Fruit fly (Drosophila melanogaster) whole organism, embryonic: ENCODE measurements around the gene CG42404.

Experiments
- Aef1 ChIP-seq: fragments of 200-800 bp; sonication (Bioruptor generic); IDR thresholded peaks from 3 replicates; pipeline ENCODE4 v1.3.6; 2022; ENCODE audit warnings: missing biosample characterization, missing genetic modification characterization
- BEAF-32 ChIP-seq: fragments of 200-800 bp; sonication (Bioruptor generic); optimal IDR thresholded peaks from 3 replicates; lab custom pipeline; 2017; ENCODE audit warnings: missing biosample characterization, missing genetic modification characterization, mild to moderate bottlenecking, moderate library complexity, missing genetic modification reagents
- CG10267 ChIP-seq: fragments of 200-800 bp; sonication (Bioruptor generic); optimal IDR thresholded peaks from 2 replicates; lab custom pipeline; 2018; ENCODE audit warnings: missing biosample characterization, mild to moderate bottlenecking, missing genetic modification characterization, moderate library complexity
- CG10959 ChIP-seq: fragments of 200-800 bp; sonication (Bioruptor generic); IDR thresholded peaks from 2 replicates; pipeline ENCODE4 v1.3.6; 2022; ENCODE audit warnings: missing biosample characterization, missing genetic modification characterization
- CG11456 ChIP-seq: fragments of 200-800 bp; sonication (Bioruptor generic); IDR thresholded peaks from 3 replicates; pipeline ENCODE4 v1.3.6; 2022; ENCODE audit warnings: missing biosample characterization, missing genetic modification characterization
- CG11504 ChIP-seq: fragments of 200-800 bp; sonication (Bioruptor generic); optimal IDR thresholded peaks from 3 replicates; lab custom pipeline; 2019; ENCODE audit warnings: missing biosample characterization, mild to moderate bottlenecking, missing genetic modification characterization, moderate library complexity
- CG11695 ChIP-seq: fragments of 200-800 bp; sonication (Bioruptor generic); IDR thresholded peaks from 3 replicates; pipeline ENCODE4 v1.3.6; 2022; ENCODE audit warnings: missing biosample characterization, missing genetic modification characterization
- CG12391 ChIP-seq: fragments of 200-800 bp; sonication (Bioruptor generic); optimal IDR thresholded peaks from 3 replicates; lab custom pipeline; 2018; ENCODE audit warnings: missing biosample characterization, mild to moderate bottlenecking, missing genetic modification characterization, moderate library complexity
- CG12769 ChIP-seq: fragments of 200-800 bp; sonication (Bioruptor generic); optimal IDR thresholded peaks from 2 replicates; lab custom pipeline; 2019; ENCODE audit warnings: missing biosample characterization, mild to moderate bottlenecking, missing genetic modification characterization, moderate library complexity
- CG13296 ChIP-seq: fragments of 200-800 bp; sonication (Bioruptor generic); optimal IDR thresholded peaks from 3 replicates; lab custom pipeline; 2018; ENCODE audit warnings: missing biosample characterization, mild to moderate bottlenecking, missing genetic modification characterization
- CG15073 ChIP-seq: fragments of 200-800 bp; sonication (Bioruptor generic); optimal IDR thresholded peaks from 2 replicates; lab custom pipeline; 2016; ENCODE audit warnings: missing biosample characterization, missing genetic modification characterization
- CG16813 ChIP-seq: fragments of 200-800 bp; sonication (Bioruptor generic); IDR thresholded peaks from 3 replicates; pipeline ENCODE4 v1.3.6; 2022; ENCODE audit warnings: missing biosample characterization, missing genetic modification characterization; ENCODE audit not compliant: partially characterized antibody
- CG16863 ChIP-seq: fragments of 200-800 bp; sonication (Bioruptor generic); optimal IDR thresholded peaks from 3 replicates; lab custom pipeline; 2016; ENCODE audit warnings: missing biosample characterization, missing genetic modification characterization
- CG17359 ChIP-seq: fragments of 200-800 bp; sonication (Bioruptor generic); optimal IDR thresholded peaks from 3 replicates; lab custom pipeline; 2018; ENCODE audit warnings: missing biosample characterization, mild to moderate bottlenecking, missing genetic modification characterization, moderate library complexity
- CG18619 ChIP-seq: fragments of 200-800 bp; sonication (Bioruptor generic); optimal IDR thresholded peaks from 3 replicates; lab custom pipeline; 2017; ENCODE audit warnings: missing biosample characterization, mild to moderate bottlenecking, missing genetic modification characterization
- CG2116 ChIP-seq: fragments of 200-800 bp; sonication (Bioruptor generic); optimal IDR thresholded peaks from 3 replicates; lab custom pipeline; 2018; ENCODE audit warnings: missing biosample characterization, mild to moderate bottlenecking, missing genetic modification characterization
- CG30403 ChIP-seq: fragments of 200-800 bp; sonication (Bioruptor generic); optimal IDR thresholded peaks from 3 replicates; lab custom pipeline; 2016; ENCODE audit warnings: missing biosample characterization, missing genetic modification characterization
- CG33213 ChIP-seq: fragments of 200-800 bp; sonication (Bioruptor generic); optimal IDR thresholded peaks from 3 replicates; lab custom pipeline; 2016; ENCODE audit warnings: missing biosample characterization, missing genetic modification characterization
- CG33557 ChIP-seq: fragments of 200-800 bp; sonication (Bioruptor generic); optimal IDR thresholded peaks from 2 replicates; lab custom pipeline; 2019; ENCODE audit warnings: missing biosample characterization, mild to moderate bottlenecking, missing genetic modification characterization, moderate library complexity
- CG43689 ChIP-seq: fragments of 200-800 bp; sonication (Bioruptor generic); IDR thresholded peaks from 2 replicates; pipeline ENCODE4 v1.3.6; 2022; ENCODE audit warnings: missing biosample characterization, missing genetic modification characterization
- CG6765 ChIP-seq: fragments of 200-800 bp; sonication (Bioruptor generic); optimal IDR thresholded peaks from 3 replicates; lab custom pipeline; 2017; ENCODE audit warnings: missing biosample characterization, mild to moderate bottlenecking, missing genetic modification characterization
- CG7987 ChIP-seq: fragments of 200-800 bp; sonication (Bioruptor generic); optimal IDR thresholded peaks from 2 replicates; lab custom pipeline; 2018; ENCODE audit warnings: missing biosample characterization, mild to moderate bottlenecking, missing genetic modification characterization, moderate library complexity
- CG9727 ChIP-seq: fragments of 200-800 bp; sonication (Bioruptor generic); optimal IDR thresholded peaks from 3 replicates; lab custom pipeline; 2017; ENCODE audit warnings: missing biosample characterization, mild to moderate bottlenecking, missing genetic modification characterization
- Dad ChIP-seq: fragments of 200-800 bp; sonication (Bioruptor generic); optimal IDR thresholded peaks from 3 replicates; lab custom pipeline; 2016; ENCODE audit warnings: missing biosample characterization, missing genetic modification characterization
- Dll ChIP-seq: fragments of 200-800 bp; sonication (Bioruptor generic); IDR thresholded peaks from 4 replicates; pipeline ENCODE4 v1.3.6; 2022; ENCODE audit warnings: missing biosample characterization, missing genetic modification characterization; ENCODE audit not compliant: partially characterized antibody
- Doc3 ChIP-seq: fragments of 200-800 bp; sonication (Bioruptor generic); IDR thresholded peaks from 3 replicates; pipeline ENCODE4 v1.3.6; 2022; ENCODE audit warnings: missing biosample characterization, missing genetic modification characterization; ENCODE audit not compliant: partially characterized antibody
- Dref ChIP-seq: fragments of 200-800 bp; sonication (Bioruptor generic); IDR thresholded peaks from 2 replicates; pipeline ENCODE4 v1.3.6; 2022; ENCODE audit warnings: missing biosample characterization, missing genetic modification characterization
- Fer1 ChIP-seq: fragments of 200-800 bp; sonication (Bioruptor generic); optimal IDR thresholded peaks from 2 replicates; lab custom pipeline; 2017; ENCODE audit warnings: missing biosample characterization, mild to moderate bottlenecking, missing genetic modification characterization
- Fer3 ChIP-seq: fragments of 200-800 bp; sonication (Bioruptor generic); optimal IDR thresholded peaks from 2 replicates; lab custom pipeline; 2018; ENCODE audit warnings: missing biosample characterization, mild to moderate bottlenecking, missing genetic modification characterization, moderate library complexity
- Gug ChIP-seq: fragments of 200-800 bp; sonication (Bioruptor generic); IDR thresholded peaks from 4 replicates; pipeline ENCODE4 v1.3.6; 2022; ENCODE audit warnings: missing biosample characterization, missing genetic modification characterization
- HLH3B ChIP-seq: fragments of 200-800 bp; sonication (Bioruptor generic); IDR thresholded peaks from 2 replicates; pipeline ENCODE4 v1.3.6; 2022; ENCODE audit warnings: missing biosample characterization, missing genetic modification characterization
- HmgD ChIP-seq: fragments of 200-800 bp; sonication (Bioruptor generic); optimal IDR thresholded peaks from 3 replicates; lab custom pipeline; 2016; ENCODE audit warnings: missing biosample characterization, missing genetic modification characterization
- Myb ChIP-seq: fragments of 200-800 bp; sonication (Bioruptor generic); optimal IDR thresholded peaks from 2 replicates; lab custom pipeline; 2016; ENCODE audit warnings: missing biosample characterization, missing genetic modification characterization
- NC2β ChIP-seq: fragments of 200-800 bp; sonication (Bioruptor generic); optimal IDR thresholded peaks from 2 replicates; lab custom pipeline; 2016; ENCODE audit warnings: missing biosample characterization, missing genetic modification characterization
- Sox102F ChIP-seq: fragments of 200-800 bp; sonication (Bioruptor generic); optimal IDR thresholded peaks from 2 replicates; lab custom pipeline; 2018; ENCODE audit warnings: missing biosample characterization, mild to moderate bottlenecking, missing genetic modification characterization, moderate library complexity
- Stat92E ChIP-seq, 3 experiments: fragments of >200 bp in 2 of 3; fragments of 200-800 bp in 1 of 3; sonication (Bioruptor generic) in 1 of 3; optimal IDR thresholded peaks; 2 replicates each; lab custom pipeline; 2017 to 2019; ENCODE audit warnings: missing biosample characterization in 3 of 3, missing genetic modification characterization in 3 of 3, mild to moderate bottlenecking in 1 of 3, moderate library complexity in 1 of 3
- Trl ChIP-seq, 3 experiments: fragments of >200 bp in 2 of 3; fragments of 200-800 bp in 1 of 3; sonication (Bioruptor generic) in 1 of 3; optimal IDR thresholded peaks; 2 replicates in 1 of 3; 3 replicates in 2 of 3; lab custom pipeline; 2016 to 2017; ENCODE audit warnings: missing biosample characterization in 1 of 3, missing genetic modification characterization in 1 of 3
- crc ChIP-seq: fragments of 200-800 bp; sonication (Bioruptor generic); optimal IDR thresholded peaks from 2 replicates; lab custom pipeline; 2016; ENCODE audit warnings: missing biosample characterization, missing genetic modification characterization
- crol ChIP-seq: fragments of 200-800 bp; sonication (Bioruptor generic); IDR thresholded peaks from 2 replicates; pipeline ENCODE4 v1.3.6; 2022; ENCODE audit warnings: missing biosample characterization, missing genetic modification characterization
- hth ChIP-seq: fragments of >200 bp; optimal IDR thresholded peaks from 2 replicates; lab custom pipeline; 2017; ENCODE audit warnings: inconsistent platforms
- jumu ChIP-seq: fragments of 200-800 bp; sonication (Bioruptor generic); optimal IDR thresholded peaks from 3 replicates; lab custom pipeline; 2016; ENCODE audit warnings: missing biosample characterization, missing genetic modification characterization
- lola ChIP-seq, 3 experiments: fragments of >200 bp in 2 of 3; fragments of 200-800 bp in 1 of 3; sonication (Bioruptor generic) in 1 of 3; optimal IDR thresholded peaks; 2 replicates each; lab custom pipeline; 2017 to 2019; ENCODE audit warnings: missing biosample characterization in 3 of 3, missing genetic modification characterization in 3 of 3, mild to moderate bottlenecking in 1 of 3, moderate library complexity in 1 of 3
- nom ChIP-seq: fragments of 200-800 bp; sonication (Bioruptor generic); optimal IDR thresholded peaks from 2 replicates; lab custom pipeline; 2017; ENCODE audit warnings: missing biosample characterization, missing genetic modification characterization, mild to moderate bottlenecking, moderate library complexity, missing genetic modification reagents
- pnt ChIP-seq: fragments of 200-800 bp; sonication (Bioruptor generic); optimal IDR thresholded peaks from 3 replicates; lab custom pipeline; 2016; ENCODE audit warnings: missing biosample characterization, missing genetic modification characterization
- repo ChIP-seq: fragments of 200-800 bp; sonication (Bioruptor generic); optimal IDR thresholded peaks from 2 replicates; lab custom pipeline; 2016; ENCODE audit warnings: missing biosample characterization, missing genetic modification characterization
- sens-2 ChIP-seq: fragments of 200-800 bp; sonication (Bioruptor generic); IDR thresholded peaks from 2 replicates; pipeline ENCODE4 v1.3.6; 2022; ENCODE audit warnings: missing biosample characterization, missing genetic modification characterization
- tup ChIP-seq: fragments of 200-800 bp; sonication (Bioruptor generic); optimal IDR thresholded peaks from 2 replicates; lab custom pipeline; 2016; ENCODE audit warnings: missing biosample characterization, mild to moderate bottlenecking, missing genetic modification characterization, moderate library complexity

CG42404 gene

DNA sequence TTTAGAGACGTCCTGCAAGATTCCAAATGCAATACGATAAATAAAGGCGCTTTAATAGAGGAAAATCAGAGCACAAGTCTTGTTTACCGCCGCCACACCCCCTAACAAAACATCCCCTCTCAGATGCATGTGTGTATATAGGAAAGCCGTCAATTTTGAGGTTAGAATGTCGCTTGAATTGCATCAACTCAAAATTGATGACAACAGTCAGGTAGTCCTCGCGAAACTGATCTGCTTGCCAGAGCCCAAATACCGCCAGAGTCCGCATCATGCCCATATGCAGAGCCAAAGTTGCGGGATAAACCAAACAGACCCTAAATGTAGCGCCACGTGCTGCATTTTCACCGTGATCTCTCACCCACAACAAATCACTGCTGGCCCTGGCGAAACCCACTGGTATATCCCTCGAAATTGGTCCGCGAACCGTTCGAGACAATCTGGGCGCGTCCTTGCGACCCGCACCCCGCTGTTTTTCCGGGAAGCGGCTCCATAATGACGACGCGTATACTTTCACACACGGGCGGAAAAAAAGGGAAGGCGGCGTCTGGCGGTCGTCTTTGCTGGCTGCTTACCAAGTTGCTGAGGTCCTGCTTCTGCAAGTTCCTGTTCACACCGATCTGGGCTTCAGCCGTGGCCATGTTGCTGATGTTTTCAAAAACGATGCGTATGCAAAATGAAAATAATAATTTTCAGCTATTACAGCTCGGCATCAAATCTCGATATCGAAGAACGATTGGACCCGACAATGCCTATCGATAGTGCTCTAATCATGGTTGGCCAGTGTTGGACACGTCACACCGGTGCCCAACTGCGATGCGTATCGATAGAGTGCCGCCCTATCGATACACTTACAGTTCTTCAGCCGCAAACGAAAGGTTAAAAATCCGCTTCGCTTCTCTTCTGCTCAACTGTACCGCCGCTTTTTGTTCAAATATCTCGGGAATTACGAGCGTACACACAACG is 13.1 kb downstream of the CG42404 start, which contains the start of the genes eIF2gamma and Set (continued):
- peak; percentile 98 for TF ChIP-seq CG16813 (GFP tag; lab: Robert Waterston, UW)
- no peak for TF ChIP-seq Sox102F (GFP tag; lab: Kevin White, UChicago)
- peak; percentile 96 for TF ChIP-seq CG2116 (GFP tag; lab: Kevin White, UChicago)
- TF ChIP-seq Fer3 (tag; lab: Kevin White, UChicago), result no peak
- TF ChIP-seq crc (GFP tag; lab: Kevin White, UChicago), result no peak
- TF ChIP-seq Fer1 (GFP tag; lab: Kevin White, UChicago), result peak; percentile 20
- peak; percentile 97 for TF ChIP-seq BEAF-32
- peak; percentile 79 for TF ChIP-seq HmgD (GFP tag; lab: Kevin White, UChicago)
- no peak for TF ChIP-seq CG13296 (GFP tag; lab: Kevin White, UChicago)
- no peak for TF ChIP-seq hth (lab: Kevin White, UChicago)
- no peak for TF ChIP-seq repo (GFP tag; lab: Kevin White, UChicago)
- no peak for TF ChIP-seq CG9727 (GFP tag; lab: Kevin White, UChicago)
- no peak for TF ChIP-seq CG17359 (tag; lab: Kevin White, UChicago)
- TF ChIP-seq CG10959, result peak; percentile 24; the same call in 1 of the 2 replicates
- TF ChIP-seq Dref (GFP tag; lab: Robert Waterston, UW), result peak; percentile 100
- peak; percentile 3 for TF ChIP-seq CG33213 (GFP tag; lab: Kevin White, UChicago)
- no peak for TF ChIP-seq CG18619 (GFP tag; lab: Kevin White, UChicago)
- peak; percentile 18 for TF ChIP-seq nom (GFP tag; lab: Kevin White, UChicago)
- peak; percentile 22 for TF ChIP-seq CG12391 (tag; lab: Kevin White, UChicago)
- TF ChIP-seq sens-2 (GFP tag; lab: Robert Waterston, UW), result 0 out of 2 replicates have a peak, but pooled peaks have one; percentile 5
- no peak for TF ChIP-seq lola (GFP tag; optimal IDR thresholded peaks at IDR 0.05; lab: Kevin White, UChicago)
- TF ChIP-seq Doc3 (GFP tag; lab: Robert Waterston, UW), result peak; percentile 85
- peak; percentile 42 for TF ChIP-seq CG7987 (GFP tag; lab: Kevin White, UChicago)
- TF ChIP-seq CG43689, result no peak
- TF ChIP-seq CG30403, result peak; percentile 22
- TF ChIP-seq CG12769 (tag; lab: Kevin White, UChicago), result no peak
- peak; percentile 61 for TF ChIP-seq crol (GFP tag; lab: Robert Waterston, UW)
- TF ChIP-seq Aef1, result no peak
- TF ChIP-seq Dad (GFP tag; lab: Kevin White, UChicago), result peak; percentile 44
- TF ChIP-seq Stat92E (GFP tag; optimal IDR thresholded peaks at IDR 0.05; lab: Kevin White, UChicago), result peak in 1 of 3 experiments; percentile 56
- TF ChIP-seq HLH3B (GFP tag; lab: Robert Waterston, UW), result no peak
- TF ChIP-seq CG11504, result no peak
- TF ChIP-seq NC2β (GFP tag; lab: Kevin White, UChicago), result peak; percentile 2
- no peak for TF ChIP-seq Trl (optimal IDR thresholded peaks at IDR 0.05; lab: Kevin White, UChicago)
- peak; percentile 40 for TF ChIP-seq Trl (GFP tag; optimal IDR thresholded peaks at IDR 0.05; lab: Kevin White, UChicago)
- TF ChIP-seq pnt (GFP tag; lab: Kevin White, UChicago), result no peak
- TF ChIP-seq Myb (GFP tag; lab: Kevin White, UChicago), result peak; percentile 59
- peak; percentile 91 for TF ChIP-seq Dll (GFP tag; lab: Robert Waterston, UW)
- peak; percentile 96 for TF ChIP-seq CG10267 (tag; lab: Kevin White, UChicago)
- TF ChIP-seq CG11695 (GFP tag; lab: Robert Waterston, UW), result no peak
- no peak for TF ChIP-seq CG15073 (GFP tag; lab: Kevin White, UChicago)
- TF ChIP-seq Gug (GFP tag; lab: Robert Waterston, UW), result peak; percentile 58; the same call in 1 of the 4 replicates
- peak; percentile 78; the same call in 2 of the 3 replicates for TF ChIP-seq CG11456 (GFP tag; lab: Robert Waterston, UW)
- TF ChIP-seq CG33557 (GFP tag; lab: Kevin White, UChicago), result no peak
- TF ChIP-seq tup (GFP tag; lab: Kevin White, UChicago), result peak; percentile 13
- TF ChIP-seq jumu (GFP tag; lab: Kevin White, UChicago), result peak; percentile 55
- TF ChIP-seq CG6765 (GFP tag; lab: Kevin White, UChicago), result no peak
- no peak for TF ChIP-seq CG16863
